Worm (Caenorhabditis elegans) whole organism, mixed stage, embryonic: ENCODE data around the gene Y110A2AL.10.

Experiments used
- M03D4.4 ChIP-seq: sonication (generic microtip); optimal IDR thresholded peaks from 2 replicates; lab custom pipeline; 2017; ENCODE audit warnings: mild to moderate bottlenecking, missing genetic modification characterization, missing compliant biosample characterization
- bed-3 ChIP-seq: fragments of 200-800 bp; sonication (Bioruptor generic); optimal IDR thresholded peaks from 3 replicates; lab custom pipeline; 2018; ENCODE audit warnings: mild to moderate bottlenecking, missing genetic modification characterization, moderate library complexity, missing compliant biosample characterization
- ceh-43 ChIP-seq: fragments of 200-800 bp; sonication (Bioruptor generic); optimal IDR thresholded peaks from 2 replicates; lab custom pipeline; 2018; ENCODE audit warnings: mild to moderate bottlenecking, missing genetic modification characterization, moderate library complexity, missing compliant biosample characterization
- ceh-83 ChIP-seq: fragments of 200-800 bp; sonication (Bioruptor generic); optimal IDR thresholded peaks from 2 replicates; lab custom pipeline; 2018; ENCODE audit warnings: mild to moderate bottlenecking, missing genetic modification characterization, missing compliant biosample characterization
- ces-1 ChIP-seq: fragments of 150-350 bp; optimal IDR thresholded peaks from 2 replicates; lab custom pipeline; 2014; ENCODE audit warnings: missing biosample characterization, missing genetic modification reagents, missing genetic modification characterization
- cnd-1 ChIP-seq: fragments of 200-800 bp; sonication (Bioruptor generic); optimal IDR thresholded peaks from 2 replicates; lab custom pipeline; 2018; ENCODE audit warnings: mild to moderate bottlenecking, missing genetic modification characterization, missing compliant biosample characterization
- drap-1 ChIP-seq: fragments of 200-800 bp; sonication (Bioruptor generic); optimal IDR thresholded peaks from 3 replicates; lab custom pipeline; 2018; ENCODE audit warnings: mild to moderate bottlenecking, missing genetic modification characterization, missing compliant biosample characterization
- elt-1 ChIP-seq: sonication (generic microtip); optimal IDR thresholded peaks from 2 replicates; lab custom pipeline; 2017; ENCODE audit warnings: missing genetic modification characterization, mild to moderate bottlenecking, missing compliant biosample characterization, antibody characterized with exemption, moderate library complexity, borderline replicate concordance; ENCODE audit not compliant: insufficient read depth
- elt-3 ChIP-seq: fragments of 150-350 bp; optimal IDR thresholded peaks from 2 replicates; lab custom pipeline; 2014; ENCODE audit warnings: missing biosample characterization, missing genetic modification characterization
- flh-1 ChIP-seq: fragments of 200-800 bp; sonication (Bioruptor generic); optimal IDR thresholded peaks from 2 replicates; lab custom pipeline; 2018; ENCODE audit warnings: mild to moderate bottlenecking, missing genetic modification characterization, moderate library complexity, missing compliant biosample characterization
- ham-2 ChIP-seq: fragments of 200-800 bp; sonication (Bioruptor generic); optimal IDR thresholded peaks from 2 replicates; lab custom pipeline; 2018; ENCODE audit warnings: mild to moderate bottlenecking, missing genetic modification characterization, missing compliant biosample characterization
- hlh-1 ChIP-seq: fragments of 150-350 bp; optimal IDR thresholded peaks from 2 replicates; lab custom pipeline; 2014; ENCODE audit warnings: missing biosample characterization, missing genetic modification reagents, missing genetic modification characterization
- lin-13 ChIP-seq: fragments of 150-350 bp; optimal IDR thresholded peaks from 2 replicates; lab custom pipeline; 2014; ENCODE audit warnings: missing biosample characterization, missing genetic modification characterization
- lin-32 ChIP-seq: fragments of 200-800 bp; sonication (Bioruptor generic); optimal IDR thresholded peaks from 2 replicates; lab custom pipeline; 2018; ENCODE audit warnings: mild to moderate bottlenecking, missing genetic modification characterization, missing compliant biosample characterization
- lsy-2 ChIP-seq: fragments of 150-350 bp; optimal IDR thresholded peaks from 2 replicates; lab custom pipeline; 2014; ENCODE audit warnings: missing biosample characterization, missing genetic modification characterization
- mab-5 ChIP-seq: fragments of 150-350 bp; optimal IDR thresholded peaks from 2 replicates; lab custom pipeline; 2014; ENCODE audit warnings: missing biosample characterization, missing genetic modification characterization
- mep-1 ChIP-seq: fragments of 150-350 bp; optimal IDR thresholded peaks from 2 replicates; lab custom pipeline; 2017; ENCODE audit warnings: missing biosample characterization, missing genetic modification reagents, missing genetic modification characterization, inconsistent platforms
- mls-2 ChIP-seq: sonication (generic microtip); optimal IDR thresholded peaks from 2 replicates; lab custom pipeline; 2016; ENCODE audit warnings: mild to moderate bottlenecking, missing genetic modification characterization, moderate library complexity, missing compliant biosample characterization
- nhr-12 ChIP-seq: fragments of 150-350 bp; optimal IDR thresholded peaks from 2 replicates; lab custom pipeline; 2014; ENCODE audit warnings: missing biosample characterization, missing genetic modification characterization
- nhr-2 ChIP-seq: fragments of 150-350 bp; optimal IDR thresholded peaks from 2 replicates; lab custom pipeline; 2014; ENCODE audit warnings: missing biosample characterization, missing genetic modification characterization
- nhr-237 ChIP-seq: fragments of 150-350 bp; optimal IDR thresholded peaks from 2 replicates; lab custom pipeline; 2014; ENCODE audit warnings: missing biosample characterization, missing genetic modification characterization
- nhr-28 ChIP-seq: fragments of 150-350 bp; optimal IDR thresholded peaks from 2 replicates; lab custom pipeline; 2014; ENCODE audit warnings: missing biosample characterization, missing genetic modification characterization
- nhr-76 ChIP-seq: sonication (generic microtip); optimal IDR thresholded peaks from 2 replicates; lab custom pipeline; 2017; ENCODE audit warnings: missing biosample characterization, missing genetic modification characterization
- pha-4 ChIP-seq: fragments of 150-350 bp; optimal IDR thresholded peaks from 2 replicates; lab custom pipeline; 2018; ENCODE audit warnings: missing biosample characterization, missing genetic modification reagents, missing genetic modification characterization
- sem-2 ChIP-seq: fragments of 200-800 bp; sonication (Bioruptor generic); optimal IDR thresholded peaks from 2 replicates; lab custom pipeline; 2018; ENCODE audit warnings: mild to moderate bottlenecking, missing genetic modification characterization, missing compliant biosample characterization
- sptf-1 ChIP-seq: sonication (generic microtip); optimal IDR thresholded peaks from 2 replicates; lab custom pipeline; 2017; ENCODE audit warnings: mild to moderate bottlenecking, missing genetic modification characterization, moderate library complexity, missing compliant biosample characterization
- tbx-8 ChIP-seq: fragments of 200-800 bp; sonication (Bioruptor generic); optimal IDR thresholded peaks from 2 replicates; lab custom pipeline; 2018; ENCODE audit warnings: mild to moderate bottlenecking, missing genetic modification characterization, moderate library complexity, missing compliant biosample characterization
- unc-120 ChIP-seq: sonication (generic microtip); optimal IDR thresholded peaks from 2 replicates; lab custom pipeline; 2017; ENCODE audit warnings: missing genetic modification characterization, missing compliant biosample characterization; ENCODE audit not compliant: poor library complexity, severe bottlenecking
- unc-39 ChIP-seq: fragments of 150-350 bp; optimal IDR thresholded peaks from 2 replicates; lab custom pipeline; 2014; ENCODE audit warnings: missing biosample characterization, missing genetic modification characterization
- unc-62 ChIP-seq: fragments of 150-350 bp; optimal IDR thresholded peaks from 2 replicates; lab custom pipeline; 2014; ENCODE audit warnings: missing biosample characterization, missing genetic modification reagents, missing genetic modification characterization
- ztf-11 ChIP-seq: fragments of 150-350 bp; optimal IDR thresholded peaks from 2 replicates; lab custom pipeline; 2014; ENCODE audit warnings: missing biosample characterization, missing genetic modification characterization

Y110A2AL.10 gene

DNA sequence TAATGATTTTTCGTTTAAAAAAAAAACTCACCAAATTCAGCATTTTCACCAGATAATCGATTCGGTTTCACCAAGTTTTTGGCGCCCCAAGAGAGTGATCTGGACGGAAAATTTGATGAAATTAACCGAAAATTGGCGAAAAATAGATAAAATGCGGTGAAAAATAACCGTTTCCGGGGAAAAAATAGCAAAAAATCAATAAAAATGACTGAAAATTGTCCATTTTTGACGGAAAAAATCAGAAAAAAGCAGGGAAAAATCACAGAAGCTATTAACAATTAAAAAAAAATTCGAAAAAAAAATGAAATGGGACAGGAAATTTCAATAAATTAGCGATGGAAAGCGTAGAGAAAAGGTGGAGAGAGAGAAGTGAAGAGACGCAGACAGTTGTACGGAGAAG, 41.8 kb upstream of the Y110A2AL.10 start, which contains the start of gene ubc-15:
TSS of gene ubc-15 (minus strand) at position 101 of the 400 bp plus-strand sequence.
- no peak for TF ChIP-seq nhr-2
- TF ChIP-seq nhr-237 = no peak
- TF ChIP-seq ceh-83 (GFP tag; lab: Kevin White, UChicago) = no peak
- TF ChIP-seq lin-32 (GFP tag; lab: Kevin White, UChicago) = no peak
- TF ChIP-seq sptf-1 (tag; lab: Kevin White, UChicago) = no peak
- TF ChIP-seq unc-39 (tag; lab: Kevin White, UChicago) = no peak
- TF ChIP-seq elt-1 (tag; lab: Kevin White, UChicago) = no peak
- no peak for TF ChIP-seq drap-1 (GFP tag; lab: Kevin White, UChicago)
- no peak for TF ChIP-seq lin-13 (tag; lab: Kevin White, UChicago)
- no peak for TF ChIP-seq elt-3 (tag; lab: Kevin White, UChicago)

DNA sequence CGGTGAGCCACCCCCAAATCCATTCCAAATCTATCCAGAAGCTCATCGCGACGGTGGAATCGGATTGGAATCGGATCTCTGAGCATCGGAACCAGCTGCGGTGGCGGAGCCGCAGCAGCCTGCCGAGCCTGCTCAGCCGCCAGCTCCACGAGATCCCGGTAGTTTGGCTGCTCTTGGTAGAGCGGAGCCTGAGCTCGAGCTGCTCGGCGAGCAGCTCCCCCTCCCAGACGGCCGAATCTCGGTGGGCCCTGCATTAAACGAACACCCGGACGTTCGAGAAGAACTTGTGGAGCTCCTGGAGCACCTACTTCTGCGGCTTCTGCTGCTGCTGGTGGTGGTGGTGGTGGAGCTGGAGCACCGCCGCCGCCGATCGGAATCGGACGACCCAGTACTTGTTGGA, 32.0 kb upstream of the Y110A2AL.10 start:
- TF ChIP-seq unc-120 = no peak
- no peak for TF ChIP-seq M03D4.4 (tag; lab: Kevin White, UChicago)
- no peak for TF ChIP-seq nhr-2
- no peak for TF ChIP-seq pha-4 (tag; lab: Kevin White, UChicago)
- TF ChIP-seq lsy-2 (tag; lab: Kevin White, UChicago) = no peak
- TF ChIP-seq tbx-8 (GFP tag; lab: Kevin White, UChicago) = no peak

DNA sequence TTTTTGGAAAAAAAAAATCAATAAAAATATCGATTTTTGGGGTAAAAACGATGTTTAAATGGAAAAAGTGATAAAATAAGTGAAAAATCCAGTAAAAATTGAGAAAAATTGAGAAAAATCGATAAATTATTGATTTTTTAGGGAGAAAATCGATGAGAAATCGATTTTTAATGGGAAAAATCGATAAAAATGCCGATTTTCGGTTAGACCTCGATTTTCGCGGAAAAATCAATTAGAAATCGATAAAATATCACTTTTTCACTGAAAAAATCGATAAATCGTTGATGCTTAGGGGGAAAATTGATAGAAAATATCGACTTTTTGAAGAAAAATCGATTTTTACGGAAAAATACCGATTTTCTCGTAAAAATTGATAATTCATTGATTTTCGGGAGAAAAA, 29.4 kb upstream of the Y110A2AL.10 start:
- TF ChIP-seq flh-1 (GFP tag; lab: Kevin White, UChicago) (no peak), elt-3 (tag; lab: Kevin White, UChicago) (no peak), ham-2 (no peak), lin-13 (tag; lab: Kevin White, UChicago) (no peak), lin-32 (GFP tag; lab: Kevin White, UChicago) (no peak), ceh-43 (no peak), drap-1 (GFP tag; lab: Kevin White, UChicago) (no peak), nhr-2 (no peak), ztf-11 (tag; lab: Kevin White, UChicago) (no peak), mab-5 (tag; lab: Kevin White, UChicago) (no peak), nhr-12 (tag; lab: Kevin White, UChicago) (no peak), hlh-1 (tag; lab: Kevin White, UChicago) (no peak), ces-1 (GFP tag; lab: Kevin White, UChicago) (no peak), M03D4.4 (tag; lab: Kevin White, UChicago) (no peak)

DNA sequence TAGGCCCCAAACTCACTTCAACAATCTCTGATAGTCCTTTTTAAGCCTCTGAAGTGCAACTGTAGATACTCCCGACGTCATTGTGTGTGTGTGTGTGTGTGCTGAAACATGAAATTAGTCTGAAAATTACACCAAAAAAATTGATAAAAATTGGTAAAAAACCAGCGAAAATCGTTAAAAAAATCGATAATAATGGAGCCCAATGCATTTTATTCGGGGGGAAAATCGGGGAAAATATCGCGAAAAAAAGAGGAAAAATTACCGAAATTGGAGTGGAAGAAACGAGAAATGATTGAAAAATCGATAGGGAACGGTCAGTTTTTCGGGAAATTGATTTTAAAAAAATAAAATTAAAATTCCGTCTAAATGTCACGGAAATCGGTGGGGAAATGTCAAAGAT, 28.5 kb upstream of the Y110A2AL.10 start, which contains the start of gene ubc-26:
TSS of gene ubc-26 (minus strand) at position 101 of the 400 bp plus-strand sequence.
- no peak for TF ChIP-seq sptf-1 (tag; lab: Kevin White, UChicago)
- TF ChIP-seq cnd-1 = no peak
- no peak for TF ChIP-seq flh-1 (GFP tag; lab: Kevin White, UChicago)
- no peak for TF ChIP-seq nhr-237
- TF ChIP-seq sem-2 (GFP tag; lab: Kevin White, UChicago) = no peak
- TF ChIP-seq lsy-2 (tag; lab: Kevin White, UChicago) = no peak
- no peak for TF ChIP-seq elt-1 (tag; lab: Kevin White, UChicago)
- no peak for TF ChIP-seq nhr-76 (tag; lab: Kevin White, UChicago)
- TF ChIP-seq lin-32 (GFP tag; lab: Kevin White, UChicago) = no peak
- TF ChIP-seq mls-2 = no peak
- TF ChIP-seq drap-1 (GFP tag; lab: Kevin White, UChicago) = no peak
- no peak for TF ChIP-seq nhr-28
- no peak for TF ChIP-seq nhr-12 (tag; lab: Kevin White, UChicago)
- no peak for TF ChIP-seq mep-1 (tag; lab: Kevin White, UChicago)
- no peak for TF ChIP-seq unc-120
- no peak for TF ChIP-seq ces-1 (GFP tag; lab: Kevin White, UChicago)
- TF ChIP-seq unc-62 (GFP tag; lab: Kevin White, UChicago) = no peak
- TF ChIP-seq ham-2 = no peak
- TF ChIP-seq bed-3 (GFP tag; lab: Kevin White, UChicago) = no peak
- TF ChIP-seq ceh-83 (GFP tag; lab: Kevin White, UChicago) = no peak

DNA sequence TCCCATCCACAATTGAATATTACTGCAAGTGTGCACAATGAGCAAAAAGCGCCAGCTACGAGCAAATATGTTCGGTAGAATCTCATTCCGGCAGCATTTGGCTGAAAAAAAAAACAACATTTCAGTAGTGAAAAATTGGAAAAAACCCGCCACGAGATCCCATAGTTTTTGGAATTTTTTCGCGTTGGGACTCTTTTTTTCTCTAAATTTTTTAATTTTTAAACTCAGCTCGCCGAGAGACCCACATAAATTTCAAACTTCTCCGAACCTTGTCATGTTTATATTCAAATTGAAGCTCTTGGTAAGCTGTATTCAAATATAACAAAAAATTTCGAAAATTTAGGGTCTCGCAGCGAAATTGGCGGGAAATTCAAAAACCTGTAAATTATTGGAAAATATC, 22.6 kb upstream of the Y110A2AL.10 start, which contains the start of gene sqv-2:
TSS of gene sqv-2 (minus strand) at position 101 of the 400 bp plus-strand sequence.
- TF ChIP-seq lsy-2 (tag; lab: Kevin White, UChicago) = no peak
- TF ChIP-seq nhr-2 = no peak
- TF ChIP-seq nhr-76 (tag; lab: Kevin White, UChicago) = no peak
- no peak for TF ChIP-seq mls-2
- TF ChIP-seq ceh-83 (GFP tag; lab: Kevin White, UChicago) = no peak
